Fruit fly (Drosophila melanogaster): ENCODE data around the gene CG11164.

DNA sequence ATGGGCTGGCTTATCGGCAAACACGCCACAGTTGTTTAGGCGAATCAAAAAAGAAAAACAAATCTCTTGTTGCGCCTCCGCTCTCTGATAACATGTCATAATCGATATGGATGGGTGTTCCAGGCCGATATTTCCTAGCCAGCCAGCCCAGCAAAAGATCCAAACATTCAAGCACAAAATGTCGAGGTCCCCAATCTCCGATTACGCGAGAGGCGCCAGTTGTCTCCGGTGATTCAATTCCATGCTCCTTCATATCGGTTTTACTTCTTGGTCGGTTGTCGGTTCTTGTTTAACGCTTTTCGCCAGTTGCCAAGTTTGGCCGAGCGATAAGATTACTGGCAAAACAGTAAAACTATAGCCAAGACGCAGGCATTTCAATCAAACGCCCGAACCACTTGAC lies 21.6 kb upstream of the CG11164 start:
- no peak for TF ChIP-seq fd96Ca (GFP tag; IDR thresholded peaks at IDR 0.05)
- no peak for TF ChIP-seq gl (tag; optimal IDR thresholded peaks at IDR 0.05)
- no peak for TF ChIP-seq CG12605 (GFP tag; IDR thresholded peaks at IDR 0.05)
- no peak for TF ChIP-seq CG8301 (tag; optimal IDR thresholded peaks at IDR 0.05)

All from whole organism, pupa.